Worm (Caenorhabditis elegans) whole organism, L1 larva: Measurements from ENCODE around the gene C01G12.7.

Experiments
- ceh-82 ChIP-seq, 3 experiments: fragments of 150-350 bp in 1 of 3; sonication (generic microtip) in 2 of 3; optimal IDR thresholded peaks; 2 replicates each; lab custom pipeline; 2014 to 2017; ENCODE audit warnings: missing biosample characterization in 3 of 3, missing genetic modification characterization in 3 of 3
- fkh-10 ChIP-seq: sonication (generic microtip); optimal IDR thresholded peaks from 2 replicates; lab custom pipeline; 2017; ENCODE audit warnings: missing biosample characterization, missing genetic modification reagents, missing genetic modification characterization
- jun-1 ChIP-seq: fragments of 150-350 bp; optimal IDR thresholded peaks from 2 replicates; lab custom pipeline; 2014; ENCODE audit warnings: missing biosample characterization, missing genetic modification reagents, missing genetic modification characterization
- lin-13 ChIP-seq: fragments of 150-350 bp; optimal IDR thresholded peaks from 2 replicates; lab custom pipeline; 2014; ENCODE audit warnings: missing biosample characterization, missing genetic modification reagents, missing genetic modification characterization
- lin-39 ChIP-seq: fragments of 150-350 bp; optimal IDR thresholded peaks from 2 replicates; lab custom pipeline; 2014; ENCODE audit warnings: missing biosample characterization, missing genetic modification reagents, missing genetic modification characterization
- nhr-12 ChIP-seq: sonication (generic microtip); optimal IDR thresholded peaks from 2 replicates; lab custom pipeline; 2017; ENCODE audit warnings: missing biosample characterization, missing genetic modification characterization
- nhr-77 ChIP-seq: fragments of 150-350 bp; optimal IDR thresholded peaks from 2 replicates; lab custom pipeline; 2014; ENCODE audit warnings: missing biosample characterization, missing genetic modification characterization
- nhr-85 ChIP-seq: sonication (generic microtip); peaks from one replicate; lab custom pipeline; 2016; ENCODE audit warnings: missing genetic modification characterization, inconsistent platforms, missing compliant biosample characterization
- pax-3 ChIP-seq: fragments of 200-800 bp; sonication (Bioruptor generic); optimal IDR thresholded peaks from 2 replicates; lab custom pipeline; 2018; ENCODE audit warnings: mild to moderate bottlenecking, missing genetic modification characterization, moderate library complexity, missing compliant biosample characterization
- skn-1 ChIP-seq: fragments of 150-350 bp; optimal IDR thresholded peaks from 2 replicates; lab custom pipeline; 2014; ENCODE audit warnings: missing biosample characterization, missing genetic modification characterization

DNA sequence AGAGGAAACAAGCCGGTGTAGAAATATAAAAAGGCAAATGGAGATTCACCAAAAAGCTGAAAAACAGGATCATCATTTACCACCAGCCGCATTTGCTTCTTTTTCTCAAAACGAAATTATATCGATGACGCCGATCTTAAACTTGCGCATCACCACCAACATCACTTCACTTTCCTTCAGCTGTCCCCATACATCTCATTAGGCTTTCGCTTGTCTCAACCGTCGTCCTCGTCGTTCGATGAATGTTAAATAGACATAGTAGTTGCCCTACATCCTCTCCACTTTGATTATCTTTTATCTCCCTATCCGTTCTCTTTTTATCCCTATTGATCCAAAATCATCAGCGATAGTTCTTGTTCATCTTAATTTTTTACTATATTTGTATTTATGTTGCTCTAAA lies 35.2 kb upstream of the C01G12.7 start:
- TF ChIP-seq lin-39 (tag; lab: Kevin White, UChicago) (no peak), skn-1 (tag; lab: Kevin White, UChicago) (no peak), lin-13 (no peak), fkh-10 (GFP tag; lab: Kevin White, UChicago) (no peak), ceh-82 (tag; optimal IDR thresholded peaks at IDR 0.05; lab: Kevin White, UChicago) (no peak), nhr-77 (tag; lab: Kevin White, UChicago) (no peak), nhr-12 (tag; lab: Kevin White, UChicago) (no peak), jun-1 (tag; lab: Kevin White, UChicago) (no peak), nhr-85 (tag; lab: Kevin White, UChicago) (no peak), pax-3 (tag; lab: Kevin White, UChicago) (no peak)
